Worm (Caenorhabditis elegans) whole organism, L4 larva: ENCODE results near the gene srt-23.
"Not testable (repeated sequence)": the region's sequence is repeated elsewhere in the genome, so short reads cannot be mapped to it uniquely, and the experiment has no call there.

ENCODE experiments used
- Y48G9A.11 ChIP-seq: fragments of 200-800 bp; sonication (Bioruptor generic); IDR thresholded peaks from 2 replicates; pipeline ENCODE4 v1.3.6; 2022; ENCODE audit warnings: missing genetic modification reagents, missing genetic modification characterization, missing compliant biosample characterization
- ama-1 ChIP-seq: fragments of 150-350 bp; optimal IDR thresholded peaks from 2 replicates; lab custom pipeline; 2014; ENCODE audit warnings: inconsistent platforms, mixed read lengths
- arid-1 ChIP-seq: fragments of 200-800 bp; sonication (Bioruptor generic); conservative IDR thresholded peaks from 2 replicates; pipeline ENCODE4 v1.3.6; 2022; ENCODE audit warnings: missing genetic modification reagents, missing genetic modification characterization, missing compliant biosample characterization
- ctbp-1 ChIP-seq: fragments of 200-800 bp; sonication (Bioruptor generic); IDR thresholded peaks from 2 replicates; pipeline ENCODE4 v1.3.6; 2022; ENCODE audit warnings: missing genetic modification reagents, missing genetic modification characterization, missing compliant biosample characterization
- daf-16 ChIP-seq, 3 experiments: sonication (generic microtip); optimal IDR thresholded peaks; 2 replicates each; lab custom pipeline; 2016 to 2017; ENCODE audit warnings: missing genetic modification characterization in 3 of 3, missing genetic modification reagents in 3 of 3, mild to moderate bottlenecking in 2 of 3, missing compliant biosample characterization in 2 of 3, missing biosample characterization in 1 of 3, moderate library complexity in 1 of 3
- daf-19 ChIP-seq: fragments of 200-800 bp; sonication (Bioruptor generic); conservative IDR thresholded peaks from 2 replicates; pipeline ENCODE4 v1.3.6; 2022; ENCODE audit warnings: missing genetic modification characterization, missing compliant biosample characterization
- daf-8 ChIP-seq: fragments of 200-800 bp; sonication (Bioruptor generic); IDR thresholded peaks from 2 replicates; pipeline ENCODE4 v1.3.6; 2022; ENCODE audit warnings: missing genetic modification characterization, missing compliant biosample characterization
- dmd-6 ChIP-seq: fragments of 200-800 bp; sonication (Bioruptor generic); IDR thresholded peaks from 2 replicates; pipeline ENCODE4 v1.3.6; 2022; ENCODE audit warnings: missing genetic modification reagents, missing genetic modification characterization, missing compliant biosample characterization
- dmd-9 ChIP-seq: fragments of 200-800 bp; sonication (Bioruptor generic); IDR thresholded peaks from 2 replicates; pipeline ENCODE4 v1.3.6; 2022; ENCODE audit warnings: missing genetic modification reagents, missing genetic modification characterization, missing compliant biosample characterization
- dpl-1 ChIP-seq: fragments of 150-350 bp; optimal IDR thresholded peaks from 2 replicates; lab custom pipeline; 2014; ENCODE audit warnings: missing biosample characterization, missing genetic modification reagents, missing genetic modification characterization
- duxl-1 ChIP-seq: sonication (generic microtip); optimal IDR thresholded peaks from 2 replicates; lab custom pipeline; 2016; ENCODE audit warnings: mild to moderate bottlenecking, missing genetic modification characterization, moderate library complexity, missing compliant biosample characterization; ENCODE audit not compliant: poor library complexity
- egl-43 ChIP-seq: fragments of 200-800 bp; sonication (Bioruptor generic); IDR thresholded peaks from 2 replicates; pipeline ENCODE4 v1.3.6; 2022; ENCODE audit warnings: missing genetic modification reagents, missing genetic modification characterization, missing compliant biosample characterization
- fos-1 ChIP-seq: fragments of 150-350 bp; optimal IDR thresholded peaks from 2 replicates; lab custom pipeline; 2014; ENCODE audit warnings: missing biosample characterization, missing genetic modification characterization
- hlh-11 ChIP-seq: fragments of 200-800 bp; sonication (Bioruptor generic); optimal IDR thresholded peaks from 2 replicates; lab custom pipeline; 2018; ENCODE audit warnings: mild to moderate bottlenecking, missing genetic modification characterization, missing compliant biosample characterization
- lim-7 ChIP-seq: fragments of 200-800 bp; sonication (Bioruptor generic); IDR thresholded peaks from 2 replicates; pipeline ENCODE4 v1.3.6; 2022; ENCODE audit warnings: missing genetic modification characterization, missing compliant biosample characterization
- lin-29 ChIP-seq: fragments of 200-800 bp; sonication (Bioruptor generic); IDR thresholded peaks from 2 replicates; pipeline ENCODE4 v1.3.6; 2022; ENCODE audit warnings: missing genetic modification reagents, missing genetic modification characterization, missing compliant biosample characterization
- lin-38 ChIP-seq: fragments of 200-800 bp; sonication (Bioruptor generic); IDR thresholded peaks from 2 replicates; pipeline ENCODE4 v1.3.6; 2022; ENCODE audit warnings: missing genetic modification reagents, missing genetic modification characterization, missing compliant biosample characterization
- mdl-1 ChIP-seq, 2 experiments: fragments of 150-350 bp in 1 of 2; sonication (generic microtip) in 1 of 2; optimal IDR thresholded peaks; 2 replicates each; lab custom pipeline; 2014 to 2017; ENCODE audit warnings: missing biosample characterization in 2 of 2, missing genetic modification characterization in 2 of 2
- mdt-29 ChIP-seq: fragments of 200-800 bp; sonication (Bioruptor generic); IDR thresholded peaks from 2 replicates; pipeline ENCODE4 v1.3.6; 2022; ENCODE audit warnings: missing genetic modification reagents, missing genetic modification characterization, missing compliant biosample characterization
- mes-2 ChIP-seq: sonication (generic microtip); optimal IDR thresholded peaks from 2 replicates; lab custom pipeline; 2016; ENCODE audit warnings: missing genotype, mild to moderate bottlenecking, missing genetic modification characterization, missing compliant biosample characterization; ENCODE audit not compliant: poor library complexity, severe bottlenecking
- nhr-10 ChIP-seq: fragments of 150-350 bp; optimal IDR thresholded peaks from 2 replicates; lab custom pipeline; 2014; ENCODE audit warnings: missing biosample characterization, missing genetic modification characterization
- nhr-11 ChIP-seq: fragments of 150-350 bp; optimal IDR thresholded peaks from 2 replicates; lab custom pipeline; 2014; ENCODE audit warnings: missing biosample characterization, missing genetic modification characterization
- nhr-28 ChIP-seq: fragments of 150-350 bp; optimal IDR thresholded peaks from 2 replicates; lab custom pipeline; 2014; ENCODE audit warnings: missing biosample characterization, missing genetic modification characterization
- nhr-42 ChIP-seq: fragments of 200-800 bp; sonication (Bioruptor generic); IDR thresholded peaks from 2 replicates; pipeline ENCODE4 v1.3.6; 2022; ENCODE audit warnings: missing genetic modification characterization, missing compliant biosample characterization
- nhr-76 ChIP-seq: fragments of 150-350 bp; optimal IDR thresholded peaks from 2 replicates; lab custom pipeline; 2014; ENCODE audit warnings: missing biosample characterization, missing genetic modification characterization
- nhr-77 ChIP-seq: fragments of 150-350 bp; optimal IDR thresholded peaks from 2 replicates; lab custom pipeline; 2014; ENCODE audit warnings: missing biosample characterization, missing genetic modification characterization
- pha-4 ChIP-seq, 2 experiments: fragments of 150-350 bp in 1 of 2; fragments of 200-800 bp in 1 of 2; sonication (Bioruptor generic) in 1 of 2; IDR thresholded peaks in 1 of 2; optimal IDR thresholded peaks in 1 of 2; 2 replicates each; pipeline versions ENCODE4 v1.3.6 to Lab custom; 2014 to 2022; ENCODE audit warnings: missing genetic modification characterization in 2 of 2, missing genetic modification reagents in 2 of 2, missing biosample characterization in 1 of 2, missing compliant biosample characterization in 1 of 2
- snpc-4 ChIP-seq: fragments of 150-350 bp; optimal IDR thresholded peaks from 2 replicates; lab custom pipeline; 2014; ENCODE audit warnings: missing biosample characterization, missing genetic modification characterization
- unc-130 ChIP-seq: sonication (generic microtip); optimal IDR thresholded peaks from 2 replicates; lab custom pipeline; 2016; ENCODE audit warnings: missing genetic modification reagents, missing genetic modification characterization, missing compliant biosample characterization
- unc-39 ChIP-seq: sonication (generic microtip); optimal IDR thresholded peaks from 2 replicates; lab custom pipeline; 2017; ENCODE audit warnings: missing biosample characterization, missing genetic modification characterization
- zip-11 ChIP-seq: fragments of 200-800 bp; sonication (Bioruptor generic); IDR thresholded peaks from 2 replicates; pipeline ENCODE4 v1.3.6; 2022; ENCODE audit warnings: missing genetic modification characterization, missing compliant biosample characterization

Gene srt-23

DNA sequence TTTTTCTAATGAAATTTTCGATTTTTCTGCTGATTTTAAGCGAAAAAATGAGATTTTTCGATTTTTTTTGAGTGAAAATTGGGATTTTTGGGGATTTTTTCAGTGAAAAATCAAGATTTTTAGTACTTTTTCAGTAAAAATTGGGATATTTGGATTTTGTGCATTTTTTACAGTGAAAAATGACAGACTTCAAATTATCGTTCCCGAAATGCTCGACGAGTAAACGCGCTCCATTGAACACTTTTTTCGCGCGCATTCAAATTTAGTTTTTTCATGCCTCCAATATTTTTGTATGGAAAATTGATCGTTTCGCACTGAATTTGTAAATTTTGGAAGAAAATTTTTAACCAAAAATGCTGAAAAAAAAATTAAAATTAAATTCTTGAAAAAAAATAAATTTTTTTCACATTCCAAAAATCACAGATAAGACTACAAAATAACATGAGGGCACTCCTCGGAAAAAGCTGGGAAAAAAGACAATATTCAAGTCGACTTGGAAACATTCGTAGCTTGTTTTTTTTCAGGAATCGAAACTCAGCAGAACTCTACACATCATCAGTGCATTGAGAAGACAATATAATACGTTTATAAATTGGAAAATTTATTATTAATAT lies 13.5 kb downstream of the srt-23 start:
- TF ChIP-seq lin-38 (GFP tag; lab: Robert Waterston, UW) = peak; percentile 86

DNA sequence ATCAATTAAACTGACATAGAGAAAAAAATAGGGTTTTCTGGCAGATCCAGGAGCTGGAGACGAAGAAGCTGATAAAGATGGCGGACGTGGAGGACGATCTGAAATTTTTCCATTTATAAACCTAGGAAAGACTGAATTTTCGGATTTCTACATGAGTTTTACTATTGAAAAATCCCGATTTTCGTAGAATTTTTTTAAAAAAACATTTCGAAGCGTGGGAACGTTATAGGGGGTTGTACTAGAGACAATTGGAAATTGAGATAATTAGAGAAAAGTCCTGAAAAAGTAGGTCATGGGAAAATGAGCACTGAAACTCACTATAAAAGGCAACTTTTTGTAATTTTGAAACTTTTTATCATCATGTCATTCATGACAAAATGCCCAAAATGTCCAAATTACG lies 14.5 kb downstream of the srt-23 start, which contains the start of gene F56B3.9:
TSS of gene F56B3.9 (plus strand) at position 301 of the 400 bp plus-strand sequence.
- not testable (repeated sequence) for TF ChIP-seq arid-1; unc-130 (GFP tag; lab: Kevin White, UChicago); mdl-1 (tag; optimal IDR thresholded peaks at IDR 0.05; lab: Kevin White, UChicago)

DNA sequence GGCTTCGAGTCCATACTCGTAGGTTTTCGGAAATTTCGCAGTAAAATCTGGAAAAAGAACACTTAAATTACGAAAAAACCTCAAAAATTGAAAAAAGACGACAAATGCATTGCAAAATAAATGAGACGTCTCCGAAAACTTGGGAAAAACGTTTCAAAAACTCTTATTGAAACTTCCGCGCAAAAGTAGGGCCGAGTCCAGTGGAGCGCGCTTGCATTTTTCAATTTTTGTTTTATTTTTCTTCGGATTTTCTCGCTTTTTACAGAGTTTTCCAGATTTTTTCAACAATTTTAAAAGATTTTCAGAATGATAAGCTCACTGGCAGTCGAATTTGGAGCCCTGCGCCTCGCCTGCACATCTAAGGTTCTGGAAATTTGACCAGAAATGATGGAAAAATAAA lies 16.4 kb downstream of the srt-23 start, which contains the start of gene mrpl-2:
TSS of gene mrpl-2 (plus strand) at position 307 of the 400 bp plus-strand sequence.
- peak; percentile 76 for TF ChIP-seq dpl-1 (GFP tag; lab: Kevin White, UChicago)
- no peak for TF ChIP-seq nhr-76 (tag; lab: Kevin White, UChicago)
- TF ChIP-seq lim-7 (GFP tag; lab: Robert Waterston, UW) = no peak
- peak; percentile 90 for TF ChIP-seq lin-38 (GFP tag; lab: Robert Waterston, UW)
- no peak for TF ChIP-seq nhr-42 (GFP tag; lab: Robert Waterston, UW)
- no peak for TF ChIP-seq nhr-11 (tag; lab: Kevin White, UChicago)
- TF ChIP-seq mes-2 (tag; lab: Kevin White, UChicago) = peak; percentile 33
- TF ChIP-seq mdl-1 (tag; optimal IDR thresholded peaks at IDR 0.05; lab: Kevin White, UChicago) = no peak

DNA sequence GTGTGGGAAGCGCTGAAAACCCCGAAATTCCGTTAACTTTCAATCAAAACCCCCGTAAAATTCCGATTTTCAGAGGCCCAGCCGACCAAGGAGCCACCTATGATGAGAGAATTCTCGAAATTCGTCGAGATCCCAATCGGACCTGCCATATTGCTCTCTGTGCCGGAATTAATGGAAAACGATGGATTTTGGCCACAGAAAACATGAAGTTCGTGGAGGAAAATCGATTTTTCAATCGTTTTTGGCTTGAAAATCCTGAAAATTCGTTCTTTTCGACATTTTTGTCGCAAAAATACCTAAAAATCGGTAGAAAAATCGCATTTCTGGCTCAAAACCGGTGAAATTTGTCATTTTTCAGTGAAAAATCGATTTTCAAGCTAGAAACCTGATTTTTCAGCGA lies 17.1 kb downstream of the srt-23 start:
- TF ChIP-seq duxl-1 (tag; lab: Kevin White, UChicago) (no peak), zip-11 (no peak), nhr-10 (tag; lab: Kevin White, UChicago) (no peak), hlh-11 (no peak), lim-7 (GFP tag; lab: Robert Waterston, UW) (no peak), snpc-4 (no peak)

DNA sequence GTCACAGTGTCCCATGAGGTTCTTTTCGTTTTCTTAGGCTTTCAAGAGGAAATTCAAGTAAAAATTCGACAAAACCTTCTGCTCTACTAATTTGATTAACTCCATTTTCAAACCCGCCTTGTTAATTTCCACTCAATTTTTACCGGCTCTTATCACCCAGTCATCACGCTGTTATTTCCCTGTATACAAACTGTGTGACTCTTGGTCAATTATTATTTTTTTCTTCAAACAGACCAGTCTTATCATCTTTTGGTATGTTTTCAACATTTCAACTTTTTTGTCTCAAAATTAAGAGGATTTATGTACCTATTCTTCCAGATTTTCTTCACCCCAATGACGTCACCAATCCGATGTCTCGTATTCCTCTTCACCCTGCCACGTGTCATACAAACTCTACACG lies 22.0 kb downstream of the srt-23 start, which contains the start of gene ugt-52:
TSS of gene ugt-52 (plus strand) at position 301 of the 400 bp plus-strand sequence.
- TF ChIP-seq daf-16 (GFP tag; optimal IDR thresholded peaks at IDR 0.05; lab: Kevin White, UChicago) = no peak
- peak; percentile 41 for TF ChIP-seq daf-16 (tag; optimal IDR thresholded peaks at IDR 0.05; lab: Kevin White, UChicago)
- peak; percentile 12 for TF ChIP-seq nhr-28
- TF ChIP-seq unc-39 (tag; lab: Kevin White, UChicago) = no peak

DNA sequence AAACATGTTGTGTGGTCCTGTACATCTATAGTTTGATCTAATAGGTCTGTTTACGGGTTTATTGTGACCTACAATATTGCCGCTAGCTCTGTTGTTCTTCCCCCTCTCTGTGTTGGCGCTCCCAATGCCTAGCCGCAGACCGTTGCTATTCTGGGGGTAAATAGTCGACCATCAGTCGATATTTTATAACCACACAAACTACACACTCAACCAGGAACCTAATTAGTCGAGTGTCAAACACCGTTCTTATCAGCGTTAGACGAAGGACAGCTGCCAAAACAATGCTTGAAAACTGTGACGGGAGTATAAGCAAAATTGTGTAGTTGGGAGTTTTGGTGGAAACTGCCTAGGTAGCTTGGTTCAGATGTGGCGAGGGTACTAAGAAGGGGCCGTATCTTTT lies 25.9 kb downstream of the srt-23 start:
- TF ChIP-seq daf-16 (GFP tag; optimal IDR thresholded peaks at IDR 0.05; lab: Kevin White, UChicago) (no peak), daf-16 (tag; optimal IDR thresholded peaks at IDR 0.05; lab: Kevin White, UChicago) (peak; percentile 81), mdt-29 (GFP tag; lab: Robert Waterston, UW) (no peak), daf-8 (GFP tag; lab: Robert Waterston, UW) (no peak), ama-1 (lab: Kevin White, UChicago) (no peak), daf-19 (no peak), lin-29 (GFP tag; lab: Robert Waterston, UW) (no peak), lin-38 (GFP tag; lab: Robert Waterston, UW) (no peak), fos-1 (tag; lab: Kevin White, UChicago) (no peak), dmd-6 (GFP tag; lab: Robert Waterston, UW) (peak; percentile 39; the same call in 1 of the 2 replicates), egl-43 (no peak), Y48G9A.11 (GFP tag; lab: Robert Waterston, UW) (no peak), unc-130 (GFP tag; lab: Kevin White, UChicago) (no peak)

DNA sequence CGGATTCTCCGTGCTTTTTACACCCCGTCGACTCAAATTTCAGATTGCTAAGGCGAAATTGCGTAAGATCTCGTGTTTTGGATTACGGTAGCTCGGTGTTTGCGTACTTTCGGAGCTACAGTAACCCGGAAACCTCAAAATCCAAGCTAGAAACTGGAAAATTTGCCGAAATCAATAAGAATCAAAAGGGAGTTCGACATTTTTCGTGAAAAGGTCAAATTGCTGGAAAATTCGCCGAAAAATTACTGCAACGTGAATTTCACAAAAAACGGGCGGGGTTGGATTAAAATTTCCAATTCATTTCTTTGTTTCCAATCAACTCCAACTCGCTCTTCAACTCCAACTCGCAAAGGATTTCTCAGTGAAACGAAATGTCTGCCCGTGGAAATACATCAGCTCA lies 31.2 kb downstream of the srt-23 start, which contains the start of gene F56B3.6:
TSS of gene F56B3.6 (plus strand) at position 301 of the 400 bp plus-strand sequence.
- TF ChIP-seq ctbp-1 (GFP tag; lab: Robert Waterston, UW) = no peak
- no peak for TF ChIP-seq pha-4 (GFP tag; IDR thresholded peaks at IDR 0.05; lab: Robert Waterston, UW)
- TF ChIP-seq pha-4 (tag; optimal IDR thresholded peaks at IDR 0.05; lab: Kevin White, UChicago) = no peak
- TF ChIP-seq duxl-1 (tag; lab: Kevin White, UChicago) = no peak
- no peak for TF ChIP-seq nhr-77 (tag; lab: Kevin White, UChicago)
- no peak for TF ChIP-seq dmd-9
- TF ChIP-seq, all 104 proteins: peak for 0
